Worm (Caenorhabditis elegans) whole organism, L1 larva: ENCODE results near the gene sir-2.2.

ENCODE experiments used
- Y116A8C.19 ChIP-seq: sonication (generic microtip); optimal IDR thresholded peaks from 2 replicates; lab custom pipeline; 2016; ENCODE audit warnings: missing compliant biosample characterization, missing genetic modification characterization, borderline replicate concordance
- blmp-1 ChIP-seq: fragments of 150-350 bp; optimal IDR thresholded peaks from 2 replicates; lab custom pipeline; 2014; ENCODE audit warnings: missing biosample characterization, missing genetic modification characterization
- ceh-63 ChIP-seq: fragments of 200-800 bp; sonication (Bioruptor generic); optimal IDR thresholded peaks from 2 replicates; lab custom pipeline; 2018; ENCODE audit warnings: mild to moderate bottlenecking, missing genetic modification characterization, missing compliant biosample characterization
- ceh-82 ChIP-seq, 3 experiments: fragments of 150-350 bp in 1 of 3; sonication (generic microtip) in 2 of 3; optimal IDR thresholded peaks; 2 replicates each; lab custom pipeline; 2014 to 2017; ENCODE audit warnings: missing biosample characterization in 3 of 3, missing genetic modification characterization in 3 of 3
- ces-1 ChIP-seq: fragments of 150-350 bp; optimal IDR thresholded peaks from 2 replicates; lab custom pipeline; 2014; ENCODE audit warnings: missing biosample characterization, missing genetic modification reagents, missing genetic modification characterization
- dpl-1 ChIP-seq, 3 experiments: fragments of 150-350 bp in 2 of 3; sonication (generic microtip) in 1 of 3; optimal IDR thresholded peaks; 2 replicates each; lab custom pipeline; 2014 to 2017; ENCODE audit warnings: missing biosample characterization in 3 of 3, missing genetic modification characterization in 3 of 3, missing genetic modification reagents in 3 of 3
- dsc-1 ChIP-seq: sonication (generic microtip); optimal IDR thresholded peaks from 2 replicates; lab custom pipeline; 2016; ENCODE audit warnings: mild to moderate bottlenecking, missing genetic modification characterization, missing compliant biosample characterization
- efl-1 ChIP-seq, 4 experiments: fragments of 150-350 bp; optimal IDR thresholded peaks in 3 of 4; peaks in 1 of 4; 1 replicate in 1 of 4; 2 replicates in 3 of 4; lab custom pipeline; 2014; ENCODE audit warnings: missing biosample characterization in 2 of 4, missing genetic modification characterization in 2 of 4, missing genetic modification reagents in 2 of 4
- egl-13 ChIP-seq: sonication (generic microtip); optimal IDR thresholded peaks from 2 replicates; lab custom pipeline; 2016; ENCODE audit warnings: missing genotype, missing genetic modification reagents, missing genetic modification characterization, missing compliant biosample characterization
- elt-2 ChIP-seq: sonication (generic microtip); optimal IDR thresholded peaks from 2 replicates; lab custom pipeline; 2016; ENCODE audit warnings: missing genetic modification characterization, mild to moderate bottlenecking, inconsistent platforms, missing compliant biosample characterization, missing genetic modification reagents
- elt-3 ChIP-seq, 6 experiments: fragments of 150-350 bp in 1 of 6; sonication (generic microtip); optimal IDR thresholded peaks; 2 replicates each; lab custom pipeline; 2017 to 2018; ENCODE audit warnings: missing biosample characterization in 6 of 6, missing genetic modification characterization in 6 of 6, inconsistent platforms in 1 of 6
- ets-5 ChIP-seq: fragments of 200-800 bp; sonication (Bioruptor generic); IDR thresholded peaks from 2 replicates; pipeline ENCODE4 v1.3.6; 2022; ENCODE audit warnings: missing genetic modification characterization, missing compliant biosample characterization
- fkh-4 ChIP-seq: sonication (generic microtip); optimal IDR thresholded peaks from 2 replicates; lab custom pipeline; 2016; ENCODE audit warnings: missing compliant biosample characterization, missing genetic modification characterization, borderline replicate concordance
- fkh-8 ChIP-seq: sonication (generic microtip); optimal IDR thresholded peaks from 2 replicates; lab custom pipeline; 2016; ENCODE audit warnings: mild to moderate bottlenecking, missing genetic modification characterization, missing compliant biosample characterization
- hlh-17 ChIP-seq: fragments of 200-800 bp; sonication (Bioruptor generic); optimal IDR thresholded peaks from 2 replicates; lab custom pipeline; 2018; ENCODE audit warnings: missing genetic modification characterization, mild to moderate bottlenecking, missing compliant biosample characterization, moderate library complexity, borderline replicate concordance
- irx-1 ChIP-seq: sonication (generic microtip); optimal IDR thresholded peaks from 2 replicates; lab custom pipeline; 2016; ENCODE audit warnings: missing genetic modification characterization, missing compliant biosample characterization
- lin-14 ChIP-seq: fragments of 200-800 bp; sonication (Bioruptor generic); optimal IDR thresholded peaks from 2 replicates; lab custom pipeline; 2018; ENCODE audit warnings: mild to moderate bottlenecking, missing genetic modification characterization, moderate library complexity, missing compliant biosample characterization
- lin-35 ChIP-seq, 2 experiments: fragments of 150-350 bp; optimal IDR thresholded peaks; 2 replicates each; lab custom pipeline; 2014; ENCODE audit warnings: missing biosample characterization in 2 of 2, missing genetic modification characterization in 2 of 2, missing genetic modification reagents in 2 of 2
- lin-39 ChIP-seq: fragments of 150-350 bp; optimal IDR thresholded peaks from 2 replicates; lab custom pipeline; 2014; ENCODE audit warnings: missing biosample characterization, missing genetic modification reagents, missing genetic modification characterization
- lir-3 ChIP-seq: sonication (generic microtip); optimal IDR thresholded peaks from 2 replicates; lab custom pipeline; 2016; ENCODE audit warnings: mild to moderate bottlenecking, missing genetic modification characterization, moderate library complexity, missing compliant biosample characterization; ENCODE audit not compliant: poor library complexity
- mab-9 ChIP-seq: fragments of 200-800 bp; sonication (Bioruptor generic); IDR thresholded peaks from 2 replicates; pipeline ENCODE4 v1.3.6; 2022; ENCODE audit warnings: missing genetic modification reagents, missing genetic modification characterization, missing compliant biosample characterization
- mdl-1 ChIP-seq, 2 experiments: fragments of 150-350 bp; optimal IDR thresholded peaks; 2 replicates each; lab custom pipeline; 2014 to 2017; ENCODE audit warnings: missing biosample characterization in 2 of 2, missing genetic modification characterization in 2 of 2, inconsistent platforms in 1 of 2
- mef-2 ChIP-seq: fragments of 150-350 bp; optimal IDR thresholded peaks from 2 replicates; lab custom pipeline; 2014; ENCODE audit warnings: missing biosample characterization, missing genetic modification characterization
- nhr-12 ChIP-seq: sonication (generic microtip); optimal IDR thresholded peaks from 2 replicates; lab custom pipeline; 2017; ENCODE audit warnings: missing biosample characterization, missing genetic modification characterization
- nhr-19 ChIP-seq: fragments of 200-800 bp; sonication (Bioruptor generic); conservative IDR thresholded peaks from 2 replicates; pipeline ENCODE4 v1.3.6; 2022; ENCODE audit warnings: missing genetic modification characterization, missing compliant biosample characterization
- nhr-20 ChIP-seq: sonication (generic microtip); optimal IDR thresholded peaks from 2 replicates; lab custom pipeline; 2016; ENCODE audit warnings: mild to moderate bottlenecking, missing genetic modification characterization, missing compliant biosample characterization
- nhr-28 ChIP-seq: fragments of 150-350 bp; optimal IDR thresholded peaks from 2 replicates; lab custom pipeline; 2014; ENCODE audit warnings: missing biosample characterization, missing genetic modification characterization
- nhr-71 ChIP-seq: sonication (generic microtip); optimal IDR thresholded peaks from 2 replicates; lab custom pipeline; 2016; ENCODE audit warnings: mild to moderate bottlenecking, missing genetic modification characterization, moderate library complexity, missing compliant biosample characterization
- nhr-76 ChIP-seq: sonication (generic microtip); optimal IDR thresholded peaks from 2 replicates; lab custom pipeline; 2017; ENCODE audit warnings: missing biosample characterization, missing genetic modification characterization
- nhr-84 ChIP-seq: sonication (generic microtip); optimal IDR thresholded peaks from 2 replicates; lab custom pipeline; 2017; ENCODE audit warnings: missing biosample characterization, missing genetic modification characterization
- nhr-85 ChIP-seq: sonication (generic microtip); peaks from one replicate; lab custom pipeline; 2016; ENCODE audit warnings: missing genetic modification characterization, inconsistent platforms, missing compliant biosample characterization
- nhr-90 ChIP-seq: sonication (generic microtip); optimal IDR thresholded peaks from 2 replicates; lab custom pipeline; 2016; ENCODE audit warnings: mild to moderate bottlenecking, missing genetic modification characterization, missing compliant biosample characterization; ENCODE audit not compliant: poor library complexity
- pag-3 ChIP-seq: sonication (generic microtip); optimal IDR thresholded peaks from 2 replicates; lab custom pipeline; 2017; ENCODE audit warnings: missing genetic modification characterization, mild to moderate bottlenecking, missing compliant biosample characterization, antibody characterized with exemption, borderline replicate concordance; ENCODE audit not compliant: insufficient read depth
- rnt-1 ChIP-seq: sonication (generic microtip); optimal IDR thresholded peaks from 2 replicates; lab custom pipeline; 2016; ENCODE audit warnings: mild to moderate bottlenecking, missing genetic modification characterization, moderate library complexity, missing compliant biosample characterization
- snpc-4 ChIP-seq: fragments of 150-350 bp; optimal IDR thresholded peaks from 2 replicates; lab custom pipeline; 2014; ENCODE audit warnings: missing biosample characterization, missing genetic modification characterization
- snu-23 ChIP-seq: sonication (generic microtip); optimal IDR thresholded peaks from 2 replicates; lab custom pipeline; 2016; ENCODE audit warnings: missing genetic modification characterization, missing compliant biosample characterization
- sptf-1 ChIP-seq: fragments of 150-350 bp; optimal IDR thresholded peaks from 2 replicates; lab custom pipeline; 2014; ENCODE audit warnings: missing biosample characterization, missing genetic modification characterization
- tbx-2 ChIP-seq: sonication (generic microtip); optimal IDR thresholded peaks from 2 replicates; lab custom pipeline; 2016; ENCODE audit warnings: missing genetic modification characterization, missing compliant biosample characterization
- tlp-1 ChIP-seq: fragments of 150-350 bp; optimal IDR thresholded peaks from 2 replicates; lab custom pipeline; 2014; ENCODE audit warnings: missing biosample characterization, missing genetic modification characterization
- unc-130 ChIP-seq: fragments of 150-350 bp; optimal IDR thresholded peaks from 2 replicates; lab custom pipeline; 2017; ENCODE audit warnings: missing biosample characterization, missing genetic modification characterization, inconsistent platforms
- unc-30 ChIP-seq: sonication (generic microtip); optimal IDR thresholded peaks from 2 replicates; lab custom pipeline; 2017; ENCODE audit warnings: missing biosample characterization, missing genetic modification characterization
- unc-86 ChIP-seq: sonication (generic microtip); optimal IDR thresholded peaks from 2 replicates; lab custom pipeline; 2016; ENCODE audit warnings: missing genetic modification characterization, missing compliant biosample characterization
- vab-15 ChIP-seq: sonication (generic microtip); optimal IDR thresholded peaks from 2 replicates; lab custom pipeline; 2017; ENCODE audit warnings: missing genotype, mild to moderate bottlenecking, missing genetic modification characterization, missing compliant biosample characterization
- ztf-4 ChIP-seq: fragments of 150-350 bp; optimal IDR thresholded peaks from 2 replicates; lab custom pipeline; 2014; ENCODE audit warnings: missing biosample characterization, missing genetic modification characterization

Gene sir-2.2

DNA sequence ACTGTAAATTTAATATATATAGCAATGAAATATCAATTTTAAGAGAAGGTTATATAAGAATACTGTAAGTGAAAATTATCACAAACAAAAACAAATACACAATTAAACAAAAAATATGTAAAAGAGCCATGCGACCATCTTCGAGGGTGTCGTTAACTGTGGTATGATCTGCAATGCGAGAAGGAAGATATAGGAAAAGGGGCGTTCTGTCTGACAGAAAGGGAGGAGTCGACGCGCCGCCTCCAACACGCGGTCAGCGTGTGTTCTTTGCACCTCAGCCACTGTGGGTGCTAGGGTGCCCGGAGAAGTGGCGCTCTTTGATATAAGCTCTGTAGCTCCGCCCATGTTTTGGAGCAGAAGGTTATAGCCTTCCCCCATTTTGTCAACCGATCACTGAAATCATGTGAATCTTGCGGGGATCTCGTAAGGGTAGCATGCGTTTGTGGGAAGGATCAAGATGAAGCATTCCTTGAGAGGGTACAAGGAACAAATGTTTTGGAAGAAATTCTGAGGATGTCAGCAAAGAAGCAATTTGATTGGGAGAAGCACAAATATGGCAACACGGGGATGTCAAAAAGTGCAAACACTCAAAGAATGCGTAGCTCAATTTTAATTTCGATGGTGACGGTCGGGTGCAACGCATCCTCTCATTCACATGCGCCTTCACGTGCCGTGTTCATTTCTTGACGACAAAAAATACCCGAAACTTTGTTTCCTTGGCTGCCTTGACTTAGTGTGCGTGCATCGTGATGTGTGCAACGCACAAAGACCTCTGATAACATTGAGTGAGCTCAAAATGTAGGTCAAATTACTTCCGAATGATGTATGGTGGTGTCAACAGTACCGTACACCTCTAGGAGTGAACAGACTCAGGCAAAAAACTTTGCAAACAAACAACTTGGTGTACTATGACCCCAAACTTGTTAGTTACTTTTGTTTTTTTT is 23.2 kb downstream of the sir-2.2 start, which contains the start of gene mxl-3 (continued):
- TF ChIP-seq elt-2 (peak; percentile 41), nhr-76 (tag; lab: Kevin White, UChicago) (no peak), unc-30 (no peak), nhr-90 (tag; lab: Kevin White, UChicago) (peak; percentile 57), lir-3 (tag; lab: Kevin White, UChicago) (no peak), rnt-1 (tag; lab: Kevin White, UChicago) (peak; percentile 63), nhr-12 (tag; lab: Kevin White, UChicago) (no peak), nhr-19 (GFP tag; lab: Robert Waterston, UW) (peak; percentile 88), efl-1 (optimal IDR thresholded peaks at IDR 0.05; lab: Kevin White, UChicago) (no peak), efl-1 (GFP tag; optimal IDR thresholded peaks at IDR 0.05 in 1 of 2; lab: Kevin White, UChicago) (peak in 1 of 2 experiments; percentile 69), mab-9 (GFP tag; lab: Robert Waterston, UW) (no peak), sptf-1 (tag; lab: Kevin White, UChicago) (no peak), mef-2 (tag; lab: Kevin White, UChicago) (no peak), hlh-17 (GFP tag; lab: Kevin White, UChicago) (no peak), lin-39 (tag; lab: Kevin White, UChicago) (no peak), unc-130 (tag; lab: Kevin White, UChicago) (no peak), fkh-8 (tag; lab: Kevin White, UChicago) (no peak), ceh-82 (tag; optimal IDR thresholded peaks at IDR 0.05; lab: Kevin White, UChicago) (no peak), ceh-63 (GFP tag; lab: Kevin White, UChicago) (no peak), ces-1 (GFP tag; lab: Kevin White, UChicago) (no peak), ets-5 (GFP tag; lab: Robert Waterston, UW) (no peak), vab-15 (no peak), ztf-4 (tag; lab: Kevin White, UChicago) (peak; percentile 9), snpc-4 (tag; lab: Kevin White, UChicago) (no peak), irx-1 (no peak), egl-13 (tag; lab: Kevin White, UChicago) (no peak), fkh-4 (tag; lab: Kevin White, UChicago) (no peak), pag-3 (no peak), dpl-1 (GFP tag; optimal IDR thresholded peaks at IDR 0.05; lab: Kevin White, UChicago) (no peak), unc-86 (tag; lab: Kevin White, UChicago) (no peak), dsc-1 (peak; percentile 2), Y116A8C.19 (tag; lab: Kevin White, UChicago) (no peak), tlp-1 (tag; lab: Kevin White, UChicago) (no peak)

DNA sequence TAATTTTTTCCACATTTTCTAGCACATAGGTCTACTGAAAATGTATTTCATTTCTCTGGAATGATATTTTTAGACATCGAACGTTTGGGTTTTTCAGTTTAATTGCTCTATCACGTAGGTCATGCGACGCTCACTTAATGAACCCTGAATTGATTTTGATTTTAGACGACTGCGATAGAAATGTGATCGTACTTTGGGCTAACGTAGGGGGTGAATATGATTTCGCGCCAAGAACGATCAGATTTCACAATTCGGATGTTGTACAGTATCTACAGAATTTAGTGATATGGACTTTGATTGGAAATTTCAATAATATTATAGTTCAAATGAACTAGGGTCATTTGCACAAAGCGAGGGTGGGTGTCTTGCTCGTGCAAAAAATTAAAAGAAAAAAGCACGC is 24.3 kb downstream of the sir-2.2 start:
- peak; percentile 70 for TF ChIP-seq nhr-20 (tag; lab: Kevin White, UChicago)
- TF ChIP-seq blmp-1 (tag; lab: Kevin White, UChicago), result peak; percentile 0
- peak; percentile 27 for TF ChIP-seq snu-23
- peak; percentile 23 for TF ChIP-seq tbx-2
- peak; percentile 24 for TF ChIP-seq lin-14 (GFP tag; lab: Kevin White, UChicago)
- TF ChIP-seq nhr-28 (tag; lab: Kevin White, UChicago), result no peak
- TF ChIP-seq nhr-19 (GFP tag; lab: Robert Waterston, UW), result peak; percentile 82
- peak; percentile 41 for TF ChIP-seq nhr-71 (tag; lab: Kevin White, UChicago)
- TF ChIP-seq ztf-4 (tag; lab: Kevin White, UChicago), result no peak
- peak; percentile 16 for TF ChIP-seq nhr-90 (tag; lab: Kevin White, UChicago)
- TF ChIP-seq nhr-85, result peak; percentile 71
- TF ChIP-seq irx-1, result no peak
- TF ChIP-seq elt-3 (tag; optimal IDR thresholded peaks at IDR 0.05; lab: Kevin White, UChicago), result peak in 1 of 6 experiments; percentile 52
- TF ChIP-seq mdl-1 (tag; optimal IDR thresholded peaks at IDR 0.05; lab: Kevin White, UChicago), result peak in 1 of 2 experiments; percentile 24
- peak in 1 of 2 experiments; percentile 45 for TF ChIP-seq lin-35 (GFP tag; optimal IDR thresholded peaks at IDR 0.05; lab: Kevin White, UChicago)
- TF ChIP-seq dpl-1 (GFP tag; optimal IDR thresholded peaks at IDR 0.05; lab: Kevin White, UChicago), result no peak
- TF ChIP-seq nhr-84, result no peak
